Worm (Caenorhabditis elegans) whole organism, L1 larva: ENCODE measurements around the gene sfrp-1.
A peak's percentile ranks its signal among the peaks of the same experiment; 100 is the strongest.

ENCODE experiments used
- C04F5.9 ChIP-seq: sonication (generic microtip); optimal IDR thresholded peaks from 2 replicates; lab custom pipeline; 2016; ENCODE audit warnings: missing genetic modification characterization, missing compliant biosample characterization
- C34B4.2 ChIP-seq: sonication (generic microtip); optimal IDR thresholded peaks from 2 replicates; lab custom pipeline; 2017; ENCODE audit warnings: mild to moderate bottlenecking, missing genetic modification characterization, missing compliant biosample characterization
- Y116A8C.19 ChIP-seq: sonication (generic microtip); optimal IDR thresholded peaks from 2 replicates; lab custom pipeline; 2016; ENCODE audit warnings: missing compliant biosample characterization, missing genetic modification characterization, borderline replicate concordance
- aha-1 ChIP-seq: fragments of 150-350 bp; optimal IDR thresholded peaks from 2 replicates; lab custom pipeline; 2014; ENCODE audit warnings: missing biosample characterization, missing genetic modification characterization
- alr-1 ChIP-seq: fragments of 200-800 bp; sonication (Bioruptor generic); optimal IDR thresholded peaks from 2 replicates; lab custom pipeline; 2018; ENCODE audit warnings: borderline replicate concordance, mild to moderate bottlenecking, missing genetic modification characterization, missing compliant biosample characterization
- aly-2 ChIP-seq: fragments of 150-350 bp; optimal IDR thresholded peaks from 2 replicates; lab custom pipeline; 2014; ENCODE audit warnings: missing biosample characterization, missing genetic modification characterization
- ama-1 ChIP-seq: fragments of 150-350 bp; optimal IDR thresholded peaks from 2 replicates; lab custom pipeline; 2014
- blmp-1 ChIP-seq: fragments of 150-350 bp; optimal IDR thresholded peaks from 2 replicates; lab custom pipeline; 2014; ENCODE audit warnings: missing biosample characterization, missing genetic modification characterization
- ceh-63 ChIP-seq: fragments of 200-800 bp; sonication (Bioruptor generic); optimal IDR thresholded peaks from 2 replicates; lab custom pipeline; 2018; ENCODE audit warnings: mild to moderate bottlenecking, missing genetic modification characterization, missing compliant biosample characterization
- ceh-82 ChIP-seq, 3 experiments: fragments of 150-350 bp in 1 of 3; sonication (generic microtip) in 2 of 3; optimal IDR thresholded peaks; 2 replicates each; lab custom pipeline; 2014 to 2017; ENCODE audit warnings: missing biosample characterization in 3 of 3, missing genetic modification characterization in 3 of 3
- ceh-90 ChIP-seq: sonication (generic microtip); optimal IDR thresholded peaks from 2 replicates; lab custom pipeline; 2016; ENCODE audit warnings: missing genetic modification characterization, missing compliant biosample characterization
- ces-1 ChIP-seq: fragments of 150-350 bp; optimal IDR thresholded peaks from 2 replicates; lab custom pipeline; 2014; ENCODE audit warnings: missing biosample characterization, missing genetic modification reagents, missing genetic modification characterization
- dsc-1 ChIP-seq: sonication (generic microtip); optimal IDR thresholded peaks from 2 replicates; lab custom pipeline; 2016; ENCODE audit warnings: mild to moderate bottlenecking, missing genetic modification characterization, missing compliant biosample characterization
- efl-1 ChIP-seq, 4 experiments: fragments of 150-350 bp; optimal IDR thresholded peaks in 3 of 4; peaks in 1 of 4; 1 replicate in 1 of 4; 2 replicates in 3 of 4; lab custom pipeline; 2014; ENCODE audit warnings: missing biosample characterization in 2 of 4, missing genetic modification characterization in 2 of 4, missing genetic modification reagents in 2 of 4
- egl-27 ChIP-seq, 2 experiments: fragments of 150-350 bp in 1 of 2; sonication (generic microtip); optimal IDR thresholded peaks; 3 replicates each; lab custom pipeline; 2017 to 2018; ENCODE audit warnings: missing biosample characterization in 2 of 2, missing genetic modification characterization in 2 of 2, missing genetic modification reagents in 2 of 2
- fkh-8 ChIP-seq: sonication (generic microtip); optimal IDR thresholded peaks from 2 replicates; lab custom pipeline; 2016; ENCODE audit warnings: mild to moderate bottlenecking, missing genetic modification characterization, missing compliant biosample characterization
- fos-1 ChIP-seq: fragments of 150-350 bp; optimal IDR thresholded peaks from 2 replicates; lab custom pipeline; 2014; ENCODE audit warnings: missing biosample characterization, missing genetic modification characterization
- grh-1 ChIP-seq: fragments of 200-800 bp; sonication (Bioruptor generic); IDR thresholded peaks from 2 replicates; pipeline ENCODE4 v1.3.6; 2022; ENCODE audit warnings: missing genetic modification reagents, missing genetic modification characterization, missing compliant biosample characterization
- hlh-4 ChIP-seq: sonication (generic microtip); optimal IDR thresholded peaks from 2 replicates; lab custom pipeline; 2016; ENCODE audit warnings: mild to moderate bottlenecking, missing genetic modification characterization, missing compliant biosample characterization
- hpl-2 ChIP-seq: fragments of 150-350 bp; optimal IDR thresholded peaks from 2 replicates; lab custom pipeline; 2014; ENCODE audit warnings: missing biosample characterization, missing genetic modification reagents, missing genetic modification characterization
- irx-1 ChIP-seq: sonication (generic microtip); optimal IDR thresholded peaks from 2 replicates; lab custom pipeline; 2016; ENCODE audit warnings: missing genetic modification characterization, missing compliant biosample characterization
- isw-1 ChIP-seq: fragments of 200-800 bp; sonication (Bioruptor generic); IDR thresholded peaks from 2 replicates; pipeline ENCODE4 v1.3.6; 2022; ENCODE audit warnings: missing genetic modification characterization, missing compliant biosample characterization
- jun-1 ChIP-seq: fragments of 150-350 bp; optimal IDR thresholded peaks from 2 replicates; lab custom pipeline; 2014; ENCODE audit warnings: missing biosample characterization, missing genetic modification reagents, missing genetic modification characterization
- lin-13 ChIP-seq: fragments of 150-350 bp; optimal IDR thresholded peaks from 2 replicates; lab custom pipeline; 2014; ENCODE audit warnings: missing biosample characterization, missing genetic modification reagents, missing genetic modification characterization
- lin-35 ChIP-seq, 2 experiments: fragments of 150-350 bp; optimal IDR thresholded peaks; 2 replicates each; lab custom pipeline; 2014; ENCODE audit warnings: missing biosample characterization in 2 of 2, missing genetic modification characterization in 2 of 2, missing genetic modification reagents in 2 of 2
- lsy-2 ChIP-seq, 2 experiments: fragments of 150-350 bp; optimal IDR thresholded peaks; 2 replicates each; lab custom pipeline; 2014; ENCODE audit warnings: missing biosample characterization in 2 of 2, missing genetic modification characterization in 2 of 2
- mdl-1 ChIP-seq, 2 experiments: fragments of 150-350 bp; optimal IDR thresholded peaks; 2 replicates each; lab custom pipeline; 2014 to 2017; ENCODE audit warnings: missing biosample characterization in 2 of 2, missing genetic modification characterization in 2 of 2, inconsistent platforms in 1 of 2
- mef-2 ChIP-seq: fragments of 150-350 bp; optimal IDR thresholded peaks from 2 replicates; lab custom pipeline; 2014; ENCODE audit warnings: missing biosample characterization, missing genetic modification characterization
- nhr-237 ChIP-seq: fragments of 150-350 bp; optimal IDR thresholded peaks from 2 replicates; lab custom pipeline; 2014; ENCODE audit warnings: missing biosample characterization, missing genetic modification characterization
- nhr-77 ChIP-seq: fragments of 150-350 bp; optimal IDR thresholded peaks from 2 replicates; lab custom pipeline; 2014; ENCODE audit warnings: missing biosample characterization, missing genetic modification characterization
- nhr-90 ChIP-seq: sonication (generic microtip); optimal IDR thresholded peaks from 2 replicates; lab custom pipeline; 2016; ENCODE audit warnings: mild to moderate bottlenecking, missing genetic modification characterization, missing compliant biosample characterization; ENCODE audit not compliant: poor library complexity
- pax-3 ChIP-seq: fragments of 200-800 bp; sonication (Bioruptor generic); optimal IDR thresholded peaks from 2 replicates; lab custom pipeline; 2018; ENCODE audit warnings: mild to moderate bottlenecking, missing genetic modification characterization, moderate library complexity, missing compliant biosample characterization
- rnt-1 ChIP-seq: sonication (generic microtip); optimal IDR thresholded peaks from 2 replicates; lab custom pipeline; 2016; ENCODE audit warnings: mild to moderate bottlenecking, missing genetic modification characterization, moderate library complexity, missing compliant biosample characterization
- skn-1 ChIP-seq: fragments of 150-350 bp; optimal IDR thresholded peaks from 2 replicates; lab custom pipeline; 2014; ENCODE audit warnings: missing biosample characterization, missing genetic modification characterization
- snu-23 ChIP-seq: sonication (generic microtip); optimal IDR thresholded peaks from 2 replicates; lab custom pipeline; 2016; ENCODE audit warnings: missing genetic modification characterization, missing compliant biosample characterization
- sox-4 ChIP-seq: sonication (generic microtip); optimal IDR thresholded peaks from 2 replicates; lab custom pipeline; 2016; ENCODE audit warnings: missing genetic modification characterization, missing compliant biosample characterization
- swsn-7 ChIP-seq: sonication (generic microtip); optimal IDR thresholded peaks from 2 replicates; lab custom pipeline; 2016; ENCODE audit warnings: missing genetic modification characterization, missing compliant biosample characterization
- tlp-1 ChIP-seq: fragments of 150-350 bp; optimal IDR thresholded peaks from 2 replicates; lab custom pipeline; 2014; ENCODE audit warnings: missing biosample characterization, missing genetic modification characterization
- unc-30 ChIP-seq: sonication (generic microtip); optimal IDR thresholded peaks from 2 replicates; lab custom pipeline; 2017; ENCODE audit warnings: missing biosample characterization, missing genetic modification characterization
- unc-98 ChIP-seq: fragments of 200-800 bp; sonication (Bioruptor generic); IDR thresholded peaks from 2 replicates; pipeline ENCODE4 v1.3.6; 2022; ENCODE audit warnings: missing genetic modification characterization, missing compliant biosample characterization
- vab-15 ChIP-seq: sonication (generic microtip); optimal IDR thresholded peaks from 2 replicates; lab custom pipeline; 2017; ENCODE audit warnings: missing genotype, mild to moderate bottlenecking, missing genetic modification characterization, missing compliant biosample characterization
- zag-1 ChIP-seq: fragments of 150-350 bp; optimal IDR thresholded peaks from 2 replicates; lab custom pipeline; 2014; ENCODE audit warnings: missing biosample characterization, missing genetic modification characterization
- ztf-4 ChIP-seq: fragments of 150-350 bp; optimal IDR thresholded peaks from 2 replicates; lab custom pipeline; 2014; ENCODE audit warnings: missing biosample characterization, missing genetic modification characterization

The sfrp-1 gene

DNA sequence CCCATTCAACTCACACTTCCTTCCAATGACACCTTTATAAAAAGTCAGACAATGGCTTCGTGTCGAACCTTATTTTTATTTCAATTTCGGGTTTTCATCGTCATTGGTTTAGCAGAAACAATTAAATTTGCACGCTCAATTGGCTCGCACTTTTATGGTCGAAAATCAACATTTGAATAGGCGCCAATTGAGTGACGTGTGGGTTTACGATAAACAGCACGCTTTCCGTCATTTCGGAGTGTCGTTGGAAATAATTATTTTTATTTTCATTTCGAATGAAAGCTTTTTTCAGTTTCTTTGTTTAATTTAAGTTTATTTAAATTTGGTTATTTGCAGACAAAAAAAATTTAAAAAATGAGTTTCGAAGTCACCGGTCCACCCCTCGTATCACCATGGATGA is 12.9 kb upstream of the sfrp-1 start, which contains the start of gene exos-2 (continued):
- TF ChIP-seq mdl-1 (tag; optimal IDR thresholded peaks at IDR 0.05; lab: Kevin White, UChicago): peak in 1 of 2 experiments; percentile 13
- TF ChIP-seq unc-30: no peak
- no peak for TF ChIP-seq ama-1 (lab: Kevin White, UChicago)
- no peak for TF ChIP-seq fkh-8 (tag; lab: Kevin White, UChicago)
- no peak for TF ChIP-seq ztf-4 (tag; lab: Kevin White, UChicago)
- no peak for TF ChIP-seq unc-98 (GFP tag; lab: Robert Waterston, UW)
- TF ChIP-seq fos-1 (tag; lab: Kevin White, UChicago): peak; percentile 6
- peak; percentile 73 for TF ChIP-seq snu-23 (GFP tag; lab: Kevin White, UChicago)
- TF ChIP-seq zag-1 (tag; lab: Kevin White, UChicago): no peak
- peak; percentile 75 to 87 for TF ChIP-seq lsy-2 (tag; optimal IDR thresholded peaks at IDR 0.05; lab: Kevin White, UChicago)
- peak; percentile 19 for TF ChIP-seq C04F5.9 (tag; lab: Kevin White, UChicago)
- peak; percentile 53 for TF ChIP-seq aly-2 (tag; lab: Kevin White, UChicago)
- peak; percentile 49 for TF ChIP-seq nhr-90
- peak; percentile 53 to 75 (median 55) for TF ChIP-seq ceh-82 (tag; optimal IDR thresholded peaks at IDR 0.05; lab: Kevin White, UChicago)
- no peak for TF ChIP-seq blmp-1 (tag; lab: Kevin White, UChicago)
- TF ChIP-seq hpl-2 (GFP tag; lab: Kevin White, UChicago): no peak
- peak; percentile 41 for TF ChIP-seq irx-1 (tag; lab: Kevin White, UChicago)
- no peak for TF ChIP-seq hlh-4
- no peak for TF ChIP-seq ces-1 (GFP tag; lab: Kevin White, UChicago)
- TF ChIP-seq aha-1: no peak
- peak; percentile 54 for TF ChIP-seq lin-13 (GFP tag; lab: Kevin White, UChicago)
- no peak for TF ChIP-seq C34B4.2 (tag; lab: Kevin White, UChicago)
- no peak for TF ChIP-seq sox-4 (tag; lab: Kevin White, UChicago)
- peak; percentile 69 for TF ChIP-seq isw-1 (GFP tag; lab: Robert Waterston, UW)
- no peak for TF ChIP-seq Y116A8C.19 (tag; lab: Kevin White, UChicago)
- no peak for TF ChIP-seq ceh-63
- no peak for TF ChIP-seq alr-1 (tag; lab: Kevin White, UChicago)
- peak; percentile 55 for TF ChIP-seq nhr-77
- TF ChIP-seq vab-15 (tag; lab: Kevin White, UChicago): no peak
- TF ChIP-seq ceh-90 (tag; lab: Kevin White, UChicago): no peak
- peak; percentile 85 to 97 for TF ChIP-seq efl-1 (optimal IDR thresholded peaks at IDR 0.05; lab: Kevin White, UChicago)
- TF ChIP-seq efl-1 (GFP tag; optimal IDR thresholded peaks at IDR 0.05 in 1 of 2; lab: Kevin White, UChicago): peak; percentile 97 to 99
- TF ChIP-seq egl-27 (tag; optimal IDR thresholded peaks at IDR 0.05; lab: Kevin White, UChicago): no peak

DNA sequence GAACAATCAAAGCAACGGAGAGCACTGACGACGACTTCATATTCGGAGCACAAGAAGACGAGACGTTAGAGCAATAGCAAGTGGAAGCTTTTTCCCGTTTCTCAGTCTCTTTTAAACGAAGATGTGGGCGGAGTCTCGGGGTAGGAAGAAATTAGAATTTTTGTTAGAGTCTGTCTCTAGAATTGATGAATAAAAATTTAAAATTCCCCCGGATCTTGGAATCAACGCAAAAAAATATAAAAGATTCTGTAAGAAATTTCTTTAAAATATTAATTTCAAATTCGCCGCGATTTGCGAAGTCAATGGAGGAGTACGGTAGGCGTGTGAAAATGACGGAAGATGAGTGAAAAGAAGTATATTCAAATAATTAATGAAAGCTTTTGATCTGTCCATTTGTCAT is 11.2 kb upstream of the sfrp-1 start, which contains the start of gene nlp-71:
Gene nlp-71, minus strand, starts transcription at position 101 of the 400 bp plus-strand sequence.
- no peak for TF ChIP-seq rnt-1
- TF ChIP-seq blmp-1 (tag; lab: Kevin White, UChicago): no peak
- no peak for TF ChIP-seq mef-2 (tag; lab: Kevin White, UChicago)
- TF ChIP-seq nhr-237 (tag; lab: Kevin White, UChicago): no peak
- TF ChIP-seq tlp-1: no peak
- no peak for TF ChIP-seq lin-35 (GFP tag; optimal IDR thresholded peaks at IDR 0.05; lab: Kevin White, UChicago)
- TF ChIP-seq lsy-2 (tag; optimal IDR thresholded peaks at IDR 0.05; lab: Kevin White, UChicago): no peak
- no peak for TF ChIP-seq pax-3
- TF ChIP-seq grh-1: no peak
- TF ChIP-seq dsc-1: no peak

DNA sequence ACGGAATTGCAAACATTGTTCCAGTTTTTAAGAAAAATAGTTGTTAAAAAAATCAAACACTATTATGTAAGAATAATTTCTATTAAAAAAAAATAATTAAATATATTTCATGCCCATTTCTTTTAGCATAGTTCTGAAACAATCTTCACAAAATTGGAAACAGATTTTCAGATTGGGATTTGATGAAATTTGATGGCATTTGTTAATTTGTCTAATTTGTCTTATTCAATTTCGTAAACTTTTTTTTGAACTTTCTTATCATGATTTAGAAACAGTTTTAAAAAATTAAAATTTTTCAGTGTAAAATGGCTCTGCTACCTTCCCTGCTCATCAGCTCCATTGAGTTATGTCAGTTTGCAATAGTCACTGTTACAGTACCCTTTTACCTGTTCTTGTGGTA is 2.6 kb upstream of the sfrp-1 start, which contains the start of gene srv-13:
Gene srv-13, plus strand, starts transcription at position 301 of the 400 bp plus-strand sequence.
- no peak for TF ChIP-seq lin-35 (GFP tag; optimal IDR thresholded peaks at IDR 0.05; lab: Kevin White, UChicago)
- TF ChIP-seq grh-1: no peak
- TF ChIP-seq jun-1: no peak
- no peak for TF ChIP-seq hlh-4
- TF ChIP-seq unc-30: no peak
- no peak for TF ChIP-seq egl-27 (tag; optimal IDR thresholded peaks at IDR 0.05; lab: Kevin White, UChicago)
- no peak for TF ChIP-seq nhr-77
- no peak for TF ChIP-seq skn-1
- TF ChIP-seq ama-1 (lab: Kevin White, UChicago): no peak
- TF ChIP-seq swsn-7 (tag; lab: Kevin White, UChicago): no peak
